Worm (Caenorhabditis elegans): ENCODE results near the gene Y41D4B.1.

ce11 chrIV:1655312-1655711, 17.2 kb upstream of the Y41D4B.1 start:
- no peak for TF ChIP-seq ama-1 (optimal IDR thresholded peaks at IDR 0.05)
- no peak for TF ChIP-seq flt-1 (GFP tag; IDR thresholded peaks at IDR 0.05)
